Worm (Caenorhabditis elegans) whole organism, L2 larva: ENCODE measurements around the gene C02D5.2.

Experiments used
- ZK546.5 ChIP-seq: sonication (generic microtip); optimal IDR thresholded peaks from 2 replicates; lab custom pipeline; 2017; ENCODE audit warnings: missing biosample characterization, missing genetic modification characterization
- ama-1 ChIP-seq: fragments of 150-350 bp; optimal IDR thresholded peaks from 2 replicates; lab custom pipeline; 2018; ENCODE audit warnings: inconsistent platforms
- blmp-1 ChIP-seq: sonication (generic microtip); optimal IDR thresholded peaks from 2 replicates; lab custom pipeline; 2017; ENCODE audit warnings: missing genetic modification characterization, mild to moderate bottlenecking, missing compliant biosample characterization, antibody characterized with exemption, moderate library complexity; ENCODE audit not compliant: insufficient read depth
- lsy-2 ChIP-seq, 2 experiments: fragments of 150-350 bp in 1 of 2; sonication (generic microtip) in 1 of 2; optimal IDR thresholded peaks; 2 replicates each; lab custom pipeline; 2014 to 2017; ENCODE audit warnings: missing biosample characterization in 2 of 2, missing genetic modification characterization in 2 of 2
- nhr-11 ChIP-seq: fragments of 150-350 bp; optimal IDR thresholded peaks from 2 replicates; lab custom pipeline; 2014; ENCODE audit warnings: missing biosample characterization, missing genetic modification characterization
- nhr-25 ChIP-seq: fragments of 150-350 bp; sonication (generic microtip); optimal IDR thresholded peaks from 3 replicates; lab custom pipeline; 2014; ENCODE audit warnings: missing biosample characterization, missing genetic modification characterization
- nhr-6 ChIP-seq: fragments of 150-350 bp; optimal IDR thresholded peaks from 2 replicates; lab custom pipeline; 2014; ENCODE audit warnings: missing biosample characterization, missing genetic modification characterization

DNA sequence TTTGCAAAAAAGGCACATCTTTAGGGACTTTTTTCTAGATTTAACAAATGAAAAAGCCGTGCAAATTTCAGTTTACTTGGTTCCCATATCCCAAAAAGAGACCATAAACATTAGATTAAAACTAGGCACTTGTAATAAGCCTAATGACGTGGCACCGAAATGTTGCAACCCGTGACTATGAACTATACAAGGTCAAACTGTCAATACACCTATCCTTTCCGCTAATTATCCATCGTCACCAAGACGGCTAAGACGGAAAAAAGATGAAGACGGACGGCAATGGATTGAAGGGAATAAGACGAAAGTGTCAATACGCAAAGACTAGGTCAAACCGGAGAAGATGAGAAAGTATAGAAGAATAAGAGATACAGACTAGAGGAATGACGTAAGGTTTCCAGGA, 41.8 kb downstream of the C02D5.2 start:
- TF ChIP-seq nhr-6 (no peak), nhr-25 (tag; lab: Kevin White, UChicago) (peak; percentile 15), lsy-2 (tag; optimal IDR thresholded peaks at IDR 0.05; lab: Kevin White, UChicago) (no peak), blmp-1 (no peak), nhr-11 (no peak), ama-1 (lab: Kevin White, UChicago) (no peak), ZK546.5 (tag; lab: Kevin White, UChicago) (no peak)
